Fruit fly (Drosophila melanogaster): Measurements from ENCODE around the gene CG33217.

The CG33217 gene

dm6 chr3L:23099394-23099977 is 26.3 kb upstream of the CG33217 start:
- TF ChIP-seq CG32121 (GFP tag; IDR thresholded peaks at IDR 0.05), result no peak
- TF ChIP-seq CG9948 (tag; optimal IDR thresholded peaks at IDR 0.05), result no peak
- no peak for TF ChIP-seq D1 (tag; optimal IDR thresholded peaks at IDR 0.05)

dm6 chr3L:23150297-23150919 is 24.6 kb downstream of the CG33217 start, which contains the start of gene Vps11:
Vps11 (minus strand) TSS chr3L:23150499.
- no peak for TF ChIP-seq CG17806 (tag; optimal IDR thresholded peaks at IDR 0.05)
- TF ChIP-seq EcR (GFP tag; optimal IDR thresholded peaks at IDR 0.05), result no peak
- TF ChIP-seq CG15710 (tag; optimal IDR thresholded peaks at IDR 0.05), result no peak
- TF ChIP-seq CG32121 (GFP tag; IDR thresholded peaks at IDR 0.05), result no peak
- no peak for TF ChIP-seq CG10348 (GFP tag; IDR thresholded peaks at IDR 0.05)
- TF ChIP-seq CG8159 (tag; optimal IDR thresholded peaks at IDR 0.05), result no peak
- TF ChIP-seq CG4496 (GFP tag; IDR thresholded peaks at IDR 0.05), result no peak
- TF ChIP-seq CG34367 (tag; optimal IDR thresholded peaks at IDR 0.05), result no peak
- TF ChIP-seq CG12605 (GFP tag; IDR thresholded peaks at IDR 0.05), result no peak
- no peak for TF ChIP-seq gl (tag; optimal IDR thresholded peaks at IDR 0.05)
- TF ChIP-seq CG14655 (GFP tag; optimal IDR thresholded peaks at IDR 0.05), result no peak
- no peak for TF ChIP-seq Ets98B (GFP tag; IDR thresholded peaks at IDR 0.05)
- no peak for TF ChIP-seq CG9948 (tag; optimal IDR thresholded peaks at IDR 0.05)
- no peak for TF ChIP-seq fd96Ca (GFP tag; IDR thresholded peaks at IDR 0.05)
- TF ChIP-seq CG13204 (GFP tag; optimal IDR thresholded peaks at IDR 0.05), result no peak

- TF ChIP-seq D1 (tag; optimal IDR thresholded peaks at IDR 0.05), result no peak
- no peak for TF ChIP-seq CG32121 (GFP tag; IDR thresholded peaks at IDR 0.05)
- no peak for TF ChIP-seq CG13204 (GFP tag; optimal IDR thresholded peaks at IDR 0.05)
- TF ChIP-seq Pif1A (GFP tag; optimal IDR thresholded peaks at IDR 0.05), result no peak
- no peak for TF ChIP-seq CG8159 (tag; optimal IDR thresholded peaks at IDR 0.05)
- TF ChIP-seq CG12605 (GFP tag; IDR thresholded peaks at IDR 0.05), result no peak
- no peak for TF ChIP-seq CG10348 (GFP tag; IDR thresholded peaks at IDR 0.05)
- TF ChIP-seq gl (tag; optimal IDR thresholded peaks at IDR 0.05), result no peak
- no peak for TF ChIP-seq CG4496 (GFP tag; IDR thresholded peaks at IDR 0.05)
- no peak for TF ChIP-seq Snoo (tag; optimal IDR thresholded peaks at IDR 0.05)
- TF ChIP-seq EcR (GFP tag; optimal IDR thresholded peaks at IDR 0.05), result no peak
- no peak for TF ChIP-seq Pif1B (GFP tag; optimal IDR thresholded peaks at IDR 0.05)
- TF ChIP-seq fd96Ca (GFP tag; IDR thresholded peaks at IDR 0.05), result no peak
- no peak for TF ChIP-seq CG34367 (tag; optimal IDR thresholded peaks at IDR 0.05)
- TF ChIP-seq CG9948 (tag; optimal IDR thresholded peaks at IDR 0.05), result no peak
- no peak for TF ChIP-seq Ets98B (GFP tag; IDR thresholded peaks at IDR 0.05)
Measured at dm6 chr3L:23174146-23174545, 48.3 kb downstream of the CG33217 start, which contains the start of gene CG34031. CG34031 (plus strand) TSS chr3L:23174446.

Data from whole organism, pupa.